Worm (Caenorhabditis elegans) whole organism, early embryonic: Measurements from ENCODE around the gene T20D4.15.

Experiments
- B0310.2 ChIP-seq: sonication (generic microtip); optimal IDR thresholded peaks from 2 replicates; lab custom pipeline; 2016; ENCODE audit warnings: mild to moderate bottlenecking, missing genetic modification characterization, missing compliant biosample characterization
- F13C5.2 ChIP-seq: sonication (generic microtip); optimal IDR thresholded peaks from 2 replicates; lab custom pipeline; 2017; ENCODE audit warnings: mild to moderate bottlenecking, missing genetic modification characterization, inconsistent platforms, missing compliant biosample characterization
- aly-1 ChIP-seq: sonication (generic microtip); optimal IDR thresholded peaks from 2 replicates; lab custom pipeline; 2016; ENCODE audit warnings: missing genetic modification characterization, missing compliant biosample characterization
- ama-1 ChIP-seq: fragments of 150-350 bp; optimal IDR thresholded peaks from 2 replicates; lab custom pipeline; 2014
- ceh-13 ChIP-seq: fragments of 200-800 bp; sonication (Bioruptor generic); optimal IDR thresholded peaks from 2 replicates; lab custom pipeline; 2018; ENCODE audit warnings: mild to moderate bottlenecking, missing genetic modification characterization, missing compliant biosample characterization
- ceh-36 ChIP-seq: sonication (generic microtip); optimal IDR thresholded peaks from 2 replicates; lab custom pipeline; 2016; ENCODE audit warnings: missing genetic modification characterization, inconsistent platforms, missing compliant biosample characterization
- ets-7 ChIP-seq: sonication (generic microtip); optimal IDR thresholded peaks from 2 replicates; lab custom pipeline; 2016; ENCODE audit warnings: missing genotype, missing genetic modification characterization, missing compliant biosample characterization
- flt-1 ChIP-seq: fragments of 200-800 bp; sonication (Bioruptor generic); IDR thresholded peaks from 2 replicates; pipeline ENCODE4 v1.3.6; 2022; ENCODE audit warnings: missing genetic modification characterization, missing compliant biosample characterization
- hmbx-1 ChIP-seq: sonication (generic microtip); optimal IDR thresholded peaks from 2 replicates; lab custom pipeline; 2016; ENCODE audit warnings: mild to moderate bottlenecking, missing genetic modification characterization, missing compliant biosample characterization
- hmg-4 ChIP-seq: fragments of 200-800 bp; sonication (Bioruptor generic); optimal IDR thresholded peaks from 2 replicates; lab custom pipeline; 2018; ENCODE audit warnings: mild to moderate bottlenecking, missing genetic modification characterization, missing compliant biosample characterization
- hnd-1 ChIP-seq: sonication (generic microtip); optimal IDR thresholded peaks from 2 replicates; lab custom pipeline; 2016; ENCODE audit warnings: missing genetic modification characterization, missing compliant biosample characterization
- pes-1 ChIP-seq: fragments of 200-800 bp; sonication (Bioruptor generic); IDR thresholded peaks from 2 replicates; pipeline ENCODE4 v1.3.6; 2022; ENCODE audit warnings: missing genetic modification reagents, missing genetic modification characterization, missing compliant biosample characterization
- scrt-1 ChIP-seq: fragments of 200-800 bp; sonication (Bioruptor generic); IDR thresholded peaks from 2 replicates; pipeline ENCODE4 v1.3.6; 2022; ENCODE audit warnings: missing genetic modification characterization, missing compliant biosample characterization
- sea-1 ChIP-seq: fragments of 200-800 bp; sonication (Bioruptor generic); conservative IDR thresholded peaks from 2 replicates; pipeline ENCODE4 v1.3.6; 2022; ENCODE audit warnings: missing genetic modification characterization, missing compliant biosample characterization
- tbx-11 ChIP-seq: fragments of 200-800 bp; sonication (Bioruptor generic); IDR thresholded peaks from 2 replicates; pipeline ENCODE4 v1.3.6; 2022; ENCODE audit warnings: missing genetic modification characterization, missing compliant biosample characterization
- tbx-37 ChIP-seq: fragments of 200-800 bp; sonication (Bioruptor generic); conservative IDR thresholded peaks from 2 replicates; pipeline ENCODE4 v1.3.6; 2022; ENCODE audit warnings: missing genetic modification reagents, missing genetic modification characterization, missing compliant biosample characterization
- tra-4 ChIP-seq: sonication (generic microtip); optimal IDR thresholded peaks from 2 replicates; lab custom pipeline; 2017; ENCODE audit warnings: missing genetic modification characterization, missing compliant biosample characterization

The T20D4.15 gene

ce11 chrV:3346434-3347019 lies 48.0 kb downstream of the T20D4.15 start, which contains the start of gene fbxa-65:
Gene fbxa-65 (minus strand): TSS chrV:3346484.
- TF ChIP-seq tbx-11 (GFP tag; lab: Robert Waterston, UW) (no peak), sea-1 (no peak)

ce11 chrV:3344001-3344400 lies 50.5 kb downstream of the T20D4.15 start:
- TF ChIP-seq pes-1 (GFP tag; lab: Robert Waterston, UW) = no peak
- no peak for TF ChIP-seq hnd-1
- no peak for TF ChIP-seq hmbx-1 (tag; lab: Kevin White, UChicago)
- TF ChIP-seq B0310.2 (tag; lab: Kevin White, UChicago) = no peak
- TF ChIP-seq sea-1 = no peak
- TF ChIP-seq ets-7 (tag; lab: Kevin White, UChicago) = no peak
- TF ChIP-seq scrt-1 = no peak
- TF ChIP-seq tra-4 (tag; lab: Kevin White, UChicago) = no peak
- no peak for TF ChIP-seq hmg-4
- TF ChIP-seq tbx-37 (GFP tag; lab: Robert Waterston, UW) = no peak
- TF ChIP-seq aly-1 (tag; lab: Kevin White, UChicago) = no peak
- TF ChIP-seq flt-1 (GFP tag; lab: Robert Waterston, UW) = no peak
- TF ChIP-seq ceh-36 (tag; lab: Kevin White, UChicago) = no peak
- TF ChIP-seq ceh-13 (GFP tag; lab: Kevin White, UChicago) = no peak
- TF ChIP-seq tbx-11 (GFP tag; lab: Robert Waterston, UW) = no peak
- TF ChIP-seq ama-1 (lab: Kevin White, UChicago) = no peak
- TF ChIP-seq F13C5.2 (tag; lab: Kevin White, UChicago) = no peak
